Fruit fly (Drosophila melanogaster): ENCODE measurements around the gene Dph5.

Dph5 gene

dm6 chr3R:22562502-22562901 is 20.5 kb downstream of the Dph5 start, which contains the start of gene sit:
Gene sit, minus strand, starts transcription at chr3R:22562572.
- TF ChIP-seq GATAd (GFP tag; optimal IDR thresholded peaks at IDR 0.05) (no peak), lola (GFP tag; optimal IDR thresholded peaks at IDR 0.05) (no peak), CrebA (GFP tag; optimal IDR thresholded peaks at IDR 0.05; ENCODE audit: borderline replicate concordance) (no peak), woc (GFP tag; optimal IDR thresholded peaks at IDR 0.05) (no peak), OdsH (GFP tag; optimal IDR thresholded peaks at IDR 0.05) (no peak), ey (GFP tag; optimal IDR thresholded peaks at IDR 0.05) (no peak), dsf (GFP tag; optimal IDR thresholded peaks at IDR 0.05; ENCODE audit: borderline replicate concordance) (no peak), CG9705 (GFP tag; optimal IDR thresholded peaks at IDR 0.05) (no peak), Vsx2 (GFP tag; optimal IDR thresholded peaks at IDR 0.05; ENCODE audit: partially characterized antibody) (no peak), Hr78 (GFP tag; optimal IDR thresholded peaks at IDR 0.05) (no peak), HLH106 (tag; optimal IDR thresholded peaks at IDR 0.05) (no peak), Rel (GFP tag; optimal IDR thresholded peaks at IDR 0.05) (no peak), Rel (tag; optimal IDR thresholded peaks at IDR 0.05) (no peak)

dm6 chr3R:22560224-22560623 is 22.8 kb downstream of the Dph5 start:
- TF ChIP-seq pan (optimal IDR thresholded peaks at IDR 0.05) = no peak
- TF ChIP-seq Rel (GFP tag; optimal IDR thresholded peaks at IDR 0.05) = no peak
- no peak for TF ChIP-seq Rel (tag; optimal IDR thresholded peaks at IDR 0.05)
- TF ChIP-seq br (GFP tag; optimal IDR thresholded peaks at IDR 0.05) = no peak
- no peak for TF ChIP-seq Mio (GFP tag; optimal IDR thresholded peaks at IDR 0.05)
- TF ChIP-seq lola (GFP tag; optimal IDR thresholded peaks at IDR 0.05) = no peak
- no peak for TF ChIP-seq CG32264 (GFP tag; optimal IDR thresholded peaks at IDR 0.05)
- no peak for TF ChIP-seq Hr78 (GFP tag; optimal IDR thresholded peaks at IDR 0.05)
- no peak for TF ChIP-seq usp (GFP tag; optimal IDR thresholded peaks at IDR 0.05)
- TF ChIP-seq HLH106 (tag; optimal IDR thresholded peaks at IDR 0.05) = no peak
- TF ChIP-seq Hnf4 (GFP tag; optimal IDR thresholded peaks at IDR 0.05) = no peak
- no peak for TF ChIP-seq OdsH (GFP tag; optimal IDR thresholded peaks at IDR 0.05)
- no peak for TF ChIP-seq tai (GFP tag; optimal IDR thresholded peaks at IDR 0.05)
- no peak for TF ChIP-seq foxo (GFP tag; optimal IDR thresholded peaks at IDR 0.05)
- no peak for TF ChIP-seq Vsx2 (GFP tag; optimal IDR thresholded peaks at IDR 0.05; ENCODE audit: partially characterized antibody)
- TF ChIP-seq sv (GFP tag; optimal IDR thresholded peaks at IDR 0.05) = no peak
- TF ChIP-seq CrebA (GFP tag; optimal IDR thresholded peaks at IDR 0.05; ENCODE audit: borderline replicate concordance) = no peak
- TF ChIP-seq ey (GFP tag; optimal IDR thresholded peaks at IDR 0.05) = no peak
- no peak for TF ChIP-seq fru (GFP tag; optimal IDR thresholded peaks at IDR 0.05)
- no peak for TF ChIP-seq Myc (optimal IDR thresholded peaks at IDR 0.05)

- TF ChIP-seq br (GFP tag; optimal IDR thresholded peaks at IDR 0.05) (no peak), h (GFP tag; optimal IDR thresholded peaks at IDR 0.05) (no peak), Vsx2 (GFP tag; optimal IDR thresholded peaks at IDR 0.05; ENCODE audit: partially characterized antibody) (no peak), Hr83 (GFP tag; optimal IDR thresholded peaks at IDR 0.05; ENCODE audit: poor library complexity, severe bottlenecking) (no peak), Dif (GFP tag; optimal IDR thresholded peaks at IDR 0.05; ENCODE audit: partially characterized antibody) (no peak), sage (GFP tag; optimal IDR thresholded peaks at IDR 0.05) (no peak), tai (GFP tag; optimal IDR thresholded peaks at IDR 0.05) (no peak), woc (GFP tag; optimal IDR thresholded peaks at IDR 0.05) (no peak), lola (GFP tag; optimal IDR thresholded peaks at IDR 0.05) (no peak), psq (GFP tag; optimal IDR thresholded peaks at IDR 0.05) (no peak)
Measured at dm6 chr3R:22558398-22558797, 24.6 kb downstream of the Dph5 start.

dm6 chr3R:22557100-22557741 is 25.8 kb downstream of the Dph5 start:
- TF ChIP-seq usp (GFP tag; optimal IDR thresholded peaks at IDR 0.05) = no peak
- no peak for TF ChIP-seq br (GFP tag; optimal IDR thresholded peaks at IDR 0.05)
- no peak for TF ChIP-seq Mio (GFP tag; optimal IDR thresholded peaks at IDR 0.05)
- no peak for TF ChIP-seq GATAd (GFP tag; optimal IDR thresholded peaks at IDR 0.05)
- TF ChIP-seq Rel (GFP tag; optimal IDR thresholded peaks at IDR 0.05) = no peak
- no peak for TF ChIP-seq Rel (tag; optimal IDR thresholded peaks at IDR 0.05)
- TF ChIP-seq HLH106 (tag; optimal IDR thresholded peaks at IDR 0.05) = no peak
- no peak for TF ChIP-seq sv (GFP tag; optimal IDR thresholded peaks at IDR 0.05)
- no peak for TF ChIP-seq fru (GFP tag; optimal IDR thresholded peaks at IDR 0.05)
- no peak for TF ChIP-seq CG9705 (GFP tag; optimal IDR thresholded peaks at IDR 0.05)
- no peak for TF ChIP-seq Vsx2 (GFP tag; optimal IDR thresholded peaks at IDR 0.05; ENCODE audit: partially characterized antibody)
- TF ChIP-seq Hr78 (GFP tag; optimal IDR thresholded peaks at IDR 0.05) = no peak

- TF ChIP-seq usp (GFP tag; optimal IDR thresholded peaks at IDR 0.05) = no peak
- TF ChIP-seq ey (GFP tag; optimal IDR thresholded peaks at IDR 0.05) = no peak
Measured at dm6 chr3R:22552686-22553085, 30.3 kb downstream of the Dph5 start.
